Worm (Caenorhabditis elegans): ENCODE measurements around the gene W02D7.6.
A peak's percentile ranks its signal among the peaks of the same experiment; 100 is the strongest.

The W02D7.6 gene

DNA sequence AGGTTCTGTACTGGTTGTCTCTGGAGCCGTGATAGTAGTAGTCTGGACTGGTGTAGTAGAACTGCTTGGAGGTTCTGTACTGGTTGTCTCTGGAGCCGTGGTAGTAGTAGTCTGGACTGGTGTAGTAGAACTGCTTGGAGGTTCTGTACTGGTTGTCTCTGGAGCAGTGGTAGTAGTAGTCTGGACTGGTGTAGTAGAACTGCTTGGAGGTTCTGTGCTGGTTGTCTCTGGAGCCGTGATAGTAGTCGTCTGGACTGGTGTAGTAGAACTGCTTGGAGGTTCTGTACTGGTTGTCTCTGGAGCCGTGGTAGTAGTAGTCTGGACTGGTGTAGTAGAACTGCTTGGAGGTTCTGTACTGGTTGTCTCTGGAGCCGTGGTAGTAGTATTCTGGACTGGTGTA lies 28.1 kb upstream of the W02D7.6 start:
- 0 out of 2 replicates have a peak, but pooled peaks have one; percentile 29 for TF ChIP-seq snpc-1.2 (GFP tag; IDR thresholded peaks at IDR 0.05)
- 0 out of 2 replicates have a peak, but pooled peaks have one; percentile 47 for TF ChIP-seq madf-9 (GFP tag; conservative IDR thresholded peaks at IDR 0.05)
- 0 out of 2 replicates have a peak, but pooled peaks have one; percentile 57 for TF ChIP-seq Y105C5A.15 (GFP tag; IDR thresholded peaks at IDR 0.05)
- peak in 1 of 2 experiments; percentile 50; a peak in 1 of 4 replicates for TF ChIP-seq madf-5 (GFP tag; IDR thresholded peaks at IDR 0.05)
- TF ChIP-seq dmd-8 (GFP tag; IDR thresholded peaks at IDR 0.05) = peak; percentile 72; the same call in 1 of the 2 replicates
- TF ChIP-seq D1046.2 (GFP tag; IDR thresholded peaks at IDR 0.05) = 0 out of 2 replicates have a peak, but pooled peaks have one; percentile 68
- 0 out of 2 replicates have a peak, but pooled peaks have one; percentile 38 for TF ChIP-seq F44E2.7 (GFP tag; IDR thresholded peaks at IDR 0.05)
- peak; percentile 70 for TF ChIP-seq lim-7 (GFP tag; IDR thresholded peaks at IDR 0.05)
- peak; percentile 84 for TF ChIP-seq F26F4.8 (GFP tag; conservative IDR thresholded peaks at IDR 0.05)

DNA sequence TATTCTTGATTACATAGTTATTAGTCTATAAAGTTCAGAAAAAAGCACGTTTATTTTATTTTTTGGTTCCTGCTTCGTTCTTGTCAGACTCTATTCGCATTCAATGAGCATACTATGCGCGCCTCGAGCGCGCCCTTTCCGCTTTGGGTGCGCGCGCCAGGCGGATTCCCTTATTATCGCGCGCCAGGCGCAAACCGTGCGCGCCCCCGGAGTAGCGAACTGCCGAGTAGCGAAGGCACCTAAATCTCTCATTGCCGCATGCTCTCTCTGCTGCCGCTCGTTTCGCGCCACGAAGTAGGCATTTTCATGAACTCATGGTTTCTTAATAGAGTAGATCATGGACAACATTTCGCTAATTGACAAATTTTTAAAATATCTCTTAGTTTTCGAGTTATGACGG lies 25.8 kb upstream of the W02D7.6 start:
- TF ChIP-seq fkh-10 (GFP tag; optimal IDR thresholded peaks at IDR 0.05) (no peak), set-16 (GFP tag; IDR thresholded peaks at IDR 0.05) (peak; percentile 89)

DNA sequence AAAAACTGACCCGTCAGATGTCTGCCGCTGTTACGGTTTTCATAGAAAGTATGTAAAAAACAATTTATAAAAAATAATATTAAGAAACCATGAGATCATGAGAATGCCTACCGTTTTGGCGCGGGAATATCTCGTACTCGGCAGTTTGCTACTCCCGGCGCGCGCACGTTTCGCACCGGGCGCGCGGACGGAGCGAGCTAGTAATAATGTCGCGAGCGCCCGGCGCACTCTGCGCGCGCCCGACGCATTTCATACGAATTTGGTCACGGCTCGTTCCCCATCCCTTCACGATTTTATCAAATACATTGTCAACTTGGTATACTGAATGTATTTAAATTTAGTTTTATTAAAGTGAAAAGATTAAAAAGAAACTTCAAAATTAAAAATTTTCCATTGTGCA lies 24.6 kb upstream of the W02D7.6 start:
- TF ChIP-seq pqm-1 (tag; optimal IDR thresholded peaks at IDR 0.05) (no peak), egl-43 (GFP tag; IDR thresholded peaks at IDR 0.05) (no peak), zfp-2 (tag; optimal IDR thresholded peaks at IDR 0.05) (no peak), hlh-11 (tag; optimal IDR thresholded peaks at IDR 0.05) (no peak), Y75B8A.6 (GFP tag; IDR thresholded peaks at IDR 0.05) (no peak), daf-16 (GFP tag; optimal IDR thresholded peaks at IDR 0.05) (no peak), daf-16 (tag; optimal IDR thresholded peaks at IDR 0.05) (no peak), set-16 (GFP tag; IDR thresholded peaks at IDR 0.05) (peak; percentile 74), hif-1 (tag; optimal IDR thresholded peaks at IDR 0.05) (no peak), ZK546.5 (tag; optimal IDR thresholded peaks at IDR 0.05) (no peak)

DNA sequence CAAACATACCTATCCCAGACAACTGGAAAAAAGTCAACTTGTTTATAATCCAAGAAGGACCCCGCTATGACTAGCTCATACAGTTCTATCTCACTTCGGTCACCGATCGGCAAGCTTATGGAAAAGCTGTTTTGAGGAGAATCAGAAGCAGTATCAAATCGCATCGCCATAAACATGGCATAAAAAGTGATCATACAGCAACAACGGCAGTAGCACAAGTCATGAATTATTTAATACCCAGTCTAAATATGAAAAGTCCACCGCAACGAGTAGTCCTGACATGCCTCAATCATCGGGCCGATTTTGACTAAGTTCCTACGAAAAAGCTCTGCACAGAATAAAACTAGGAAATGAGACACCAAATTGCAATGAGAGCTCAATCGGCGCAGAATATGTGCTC lies 22.2 kb upstream of the W02D7.6 start:
- TF ChIP-seq gei-8 (GFP tag; optimal IDR thresholded peaks at IDR 0.05) (no peak), aha-1 (tag) (peak; percentile 95), unc-62 (GFP tag; optimal IDR thresholded peaks at IDR 0.05 in 1 of 2) (peak in 1 of 2 experiments; percentile 69), unc-62 (tag; optimal IDR thresholded peaks at IDR 0.05) (no peak)

DNA sequence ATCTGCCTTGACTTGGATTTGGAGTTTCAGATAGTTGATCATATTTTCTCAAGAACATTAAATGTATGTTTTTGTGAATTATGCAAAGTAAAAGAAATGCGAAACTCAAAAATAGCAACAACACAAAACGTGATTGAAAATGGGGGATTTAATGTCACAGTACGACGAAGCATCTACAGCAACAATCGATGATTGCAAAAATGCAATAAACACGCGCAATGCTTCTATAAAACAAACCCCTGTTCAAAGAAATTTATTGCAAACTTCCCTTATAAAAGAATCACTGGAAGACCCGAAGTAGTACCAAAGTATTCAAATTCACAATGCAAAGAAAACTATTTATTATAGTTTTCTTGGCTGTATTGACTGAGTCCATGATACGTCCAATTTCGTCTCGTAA lies 16.8 kb upstream of the W02D7.6 start, which contains the start of gene clec-219:
Gene clec-219 (plus strand): TSS at position 301 of the 400 bp plus-strand sequence.
- TF ChIP-seq tra-1 (GFP tag; IDR thresholded peaks at IDR 0.05) (no peak), fos-1 (tag; optimal IDR thresholded peaks at IDR 0.05) (no peak), Y5F2A.4 (GFP tag; optimal IDR thresholded peaks at IDR 0.05) (no peak), madf-5 (GFP tag; IDR thresholded peaks at IDR 0.05) (no peak), nhr-6 (tag; optimal IDR thresholded peaks at IDR 0.05) (no peak), Y75B8A.6 (GFP tag; IDR thresholded peaks at IDR 0.05) (no peak), nhr-76 (tag; optimal IDR thresholded peaks at IDR 0.05) (no peak), ceh-82 (tag; optimal IDR thresholded peaks at IDR 0.05) (no peak), vab-7 (GFP tag; IDR thresholded peaks at IDR 0.05) (no peak), ZK337.2 (GFP tag; IDR thresholded peaks at IDR 0.05) (no peak), dpl-1 (GFP tag; optimal IDR thresholded peaks at IDR 0.05) (no peak), mxl-2 (GFP tag; conservative IDR thresholded peaks at IDR 0.05) (no peak), snpc-1.2 (GFP tag; IDR thresholded peaks at IDR 0.05) (no peak), ceh-32 (tag; optimal IDR thresholded peaks at IDR 0.05; ENCODE audit: poor library complexity) (no peak), egl-43 (GFP tag; IDR thresholded peaks at IDR 0.05) (no peak)
